Fruit fly (Drosophila melanogaster): ENCODE data around the gene PGAP5.

Gene PGAP5

dm6 chr2L:8204996-8205567 lies 6.4 kb downstream of the PGAP5 start, which contains the start of gene SLC5A11 (continued):
- TF ChIP-seq D (optimal IDR thresholded peaks at IDR 0.05) (no peak), D (GFP tag; optimal IDR thresholded peaks at IDR 0.05) (peak; percentile 98), lmd (GFP tag; IDR thresholded peaks at IDR 0.05) (peak; percentile 98), CG18476 (GFP tag; optimal IDR thresholded peaks at IDR 0.05) (peak; percentile 99), btn (GFP tag; optimal IDR thresholded peaks at IDR 0.05) (peak; percentile 93), CG11085 (GFP tag; IDR thresholded peaks at IDR 0.05) (peak; percentile 94), Ets97D (GFP tag; optimal IDR thresholded peaks at IDR 0.05) (peak; percentile 96), CG3163 (GFP tag; optimal IDR thresholded peaks at IDR 0.05) (peak; percentile 46), bigmax (GFP tag; optimal IDR thresholded peaks at IDR 0.05) (peak; percentile 45), CG13775 (GFP tag; optimal IDR thresholded peaks at IDR 0.05) (peak; percentile 88), CG2712 (tag; optimal IDR thresholded peaks at IDR 0.05) (peak; percentile 98), Taf1 (GFP tag; IDR thresholded peaks at IDR 0.05) (peak; percentile 99), oc (tag; optimal IDR thresholded peaks at IDR 0.05) (peak; percentile 83), CG9817 (tag; optimal IDR thresholded peaks at IDR 0.05) (peak; percentile 82), CG11398 (GFP tag; optimal IDR thresholded peaks at IDR 0.05) (peak; percentile 2), nau (GFP tag; optimal IDR thresholded peaks at IDR 0.05) (peak; percentile 98), pb (GFP tag; optimal IDR thresholded peaks at IDR 0.05) (peak; percentile 95), CG32767 (GFP tag; IDR thresholded peaks at IDR 0.05) (peak; percentile 94), pita (GFP tag; optimal IDR thresholded peaks at IDR 0.05) (no peak), CG5180 (GFP tag; optimal IDR thresholded peaks at IDR 0.05) (peak; percentile 91), sim (GFP tag; IDR thresholded peaks at IDR 0.05) (peak; percentile 94), ftz-f1 (GFP tag; optimal IDR thresholded peaks at IDR 0.05) (no peak), zen2 (GFP tag; IDR thresholded peaks at IDR 0.05; ENCODE audit: partially characterized antibody) (no peak), BEAF-32 (GFP tag; optimal IDR thresholded peaks at IDR 0.05) (peak; percentile 47), CG3281 (GFP tag; optimal IDR thresholded peaks at IDR 0.05) (peak; percentile 96), fd64A (GFP tag; optimal IDR thresholded peaks at IDR 0.05) (peak; percentile 87), CG12071 (GFP tag; optimal IDR thresholded peaks at IDR 0.05) (peak; percentile 89), CG2120 (GFP tag; optimal IDR thresholded peaks at IDR 0.05) (peak; percentile 95), ab (GFP tag; optimal IDR thresholded peaks at IDR 0.05) (peak; percentile 42), Mrtf (GFP tag; IDR thresholded peaks at IDR 0.05) (peak; percentile 94), hkb (optimal IDR thresholded peaks at IDR 0.05) (no peak), hkb (GFP tag; IDR thresholded peaks at IDR 0.05) (peak; percentile 92), Dad (GFP tag; optimal IDR thresholded peaks at IDR 0.05) (peak; percentile 99), maf-S (GFP tag; optimal IDR thresholded peaks at IDR 0.05) (peak; percentile 92), CG17359 (tag; optimal IDR thresholded peaks at IDR 0.05) (peak; percentile 97), CG18619 (GFP tag; optimal IDR thresholded peaks at IDR 0.05) (peak; percentile 92), tgo (GFP tag; IDR thresholded peaks at IDR 0.05) (peak; percentile 98), gro (GFP tag; optimal IDR thresholded peaks at IDR 0.05) (peak; percentile 99), CG30020 (tag; optimal IDR thresholded peaks at IDR 0.05) (peak; percentile 84), odd (GFP tag; optimal IDR thresholded peaks at IDR 0.05) (peak; percentile 95), HLH54F (GFP tag; optimal IDR thresholded peaks at IDR 0.05) (peak; percentile 76), gsb-n (tag; optimal IDR thresholded peaks at IDR 0.05) (peak; percentile 78), CG10959 (GFP tag; IDR thresholded peaks at IDR 0.05) (no peak), Hr51 (GFP tag; optimal IDR thresholded peaks at IDR 0.05) (peak; percentile 98 to 100), CG15073 (GFP tag; optimal IDR thresholded peaks at IDR 0.05) (peak; percentile 83), CG6272 (GFP tag; IDR thresholded peaks at IDR 0.05) (peak; percentile 93), CoRest (tag; optimal IDR thresholded peaks at IDR 0.05) (peak; percentile 94), Lhr (GFP tag; optimal IDR thresholded peaks at IDR 0.05) (peak; percentile 67), HLH3B (GFP tag; IDR thresholded peaks at IDR 0.05) (peak; percentile 99), ham (GFP tag; IDR thresholded peaks at IDR 0.05) (peak; percentile 95), Dfd (GFP tag; optimal IDR thresholded peaks at IDR 0.05) (no peak)
